Worm (Caenorhabditis elegans) whole organism, L3 larva: ENCODE results near the gene his-42.
A peak's percentile ranks its signal among the peaks of the same experiment; 100 is the strongest.

Experiments used
- R02D3.7 ChIP-seq: fragments of 150-350 bp; optimal IDR thresholded peaks from 2 replicates; lab custom pipeline; 2014; ENCODE audit warnings: missing biosample characterization, missing genetic modification characterization
- ZK546.5 ChIP-seq: sonication (generic microtip); optimal IDR thresholded peaks from 2 replicates; lab custom pipeline; 2017; ENCODE audit warnings: missing biosample characterization, missing genetic modification characterization
- aly-2 ChIP-seq: fragments of 150-350 bp; optimal IDR thresholded peaks from 2 replicates; lab custom pipeline; 2014; ENCODE audit warnings: missing biosample characterization, missing genetic modification characterization
- ama-1 ChIP-seq: fragments of 150-350 bp; optimal IDR thresholded peaks from 2 replicates; lab custom pipeline; 2018
- ceh-28 ChIP-seq: fragments of 150-350 bp; optimal IDR thresholded peaks from 2 replicates; lab custom pipeline; 2014; ENCODE audit warnings: missing biosample characterization, missing genetic modification reagents, missing genetic modification characterization
- ceh-82 ChIP-seq: fragments of 150-350 bp; optimal IDR thresholded peaks from 2 replicates; lab custom pipeline; 2014; ENCODE audit warnings: missing biosample characterization, missing genetic modification characterization
- ceh-9 ChIP-seq: sonication (generic microtip); optimal IDR thresholded peaks from 2 replicates; lab custom pipeline; 2018; ENCODE audit warnings: missing biosample characterization, missing genetic modification characterization
- daf-12 ChIP-seq: fragments of 150-350 bp; optimal IDR thresholded peaks from 2 replicates; lab custom pipeline; 2014; ENCODE audit warnings: missing biosample characterization, missing genetic modification reagents, missing genetic modification characterization
- egl-27 ChIP-seq: sonication (generic microtip); optimal IDR thresholded peaks from 4 replicates; lab custom pipeline; 2017; ENCODE audit warnings: missing biosample characterization, missing genetic modification reagents, missing genetic modification characterization
- egl-5 ChIP-seq: fragments of 150-350 bp; optimal IDR thresholded peaks from 2 replicates; lab custom pipeline; 2017; ENCODE audit warnings: missing biosample characterization, missing genetic modification reagents, missing genetic modification characterization, inconsistent platforms
- elt-1 ChIP-seq: fragments of 150-350 bp; optimal IDR thresholded peaks from 2 replicates; lab custom pipeline; 2014; ENCODE audit warnings: missing biosample characterization, missing genetic modification characterization
- elt-2 ChIP-seq: sonication (generic microtip); optimal IDR thresholded peaks from 2 replicates; lab custom pipeline; 2016; ENCODE audit warnings: missing genetic modification reagents, mild to moderate bottlenecking, missing genetic modification characterization, missing compliant biosample characterization
- elt-3 ChIP-seq, 3 experiments: fragments of 150-350 bp in 1 of 3; sonication (generic microtip) in 2 of 3; optimal IDR thresholded peaks; 2 replicates in 2 of 3; 4 replicates in 1 of 3; lab custom pipeline; 2014 to 2017; ENCODE audit warnings: missing biosample characterization in 3 of 3, missing genetic modification characterization in 3 of 3
- eor-1 ChIP-seq, 2 experiments: fragments of 150-350 bp; optimal IDR thresholded peaks; 2 replicates each; lab custom pipeline; 2014 to 2018; ENCODE audit warnings: missing biosample characterization in 2 of 2, missing genetic modification characterization in 2 of 2
- fkh-10 ChIP-seq: sonication (generic microtip); optimal IDR thresholded peaks from 2 replicates; lab custom pipeline; 2017; ENCODE audit warnings: missing biosample characterization, missing genetic modification reagents, missing genetic modification characterization
- fos-1 ChIP-seq: fragments of 150-350 bp; optimal IDR thresholded peaks from 2 replicates; lab custom pipeline; 2014; ENCODE audit warnings: missing biosample characterization, missing genetic modification characterization
- hmg-11 ChIP-seq: sonication (generic microtip); optimal IDR thresholded peaks from 2 replicates; lab custom pipeline; 2016; ENCODE audit warnings: missing genetic modification characterization, missing compliant biosample characterization
- jun-1 ChIP-seq: fragments of 150-350 bp; optimal IDR thresholded peaks from 2 replicates; lab custom pipeline; 2014; ENCODE audit warnings: missing biosample characterization, missing genetic modification reagents, missing genetic modification characterization
- lin-15B ChIP-seq: fragments of 150-350 bp; optimal IDR thresholded peaks from 2 replicates; lab custom pipeline; 2014; ENCODE audit warnings: missing biosample characterization, missing genetic modification characterization
- lin-39 ChIP-seq: fragments of 150-350 bp; optimal IDR thresholded peaks from 2 replicates; lab custom pipeline; 2018; ENCODE audit warnings: missing biosample characterization, missing genetic modification reagents, missing genetic modification characterization
- lsy-12 ChIP-seq: sonication (generic microtip); optimal IDR thresholded peaks from 2 replicates; lab custom pipeline; 2016; ENCODE audit warnings: mild to moderate bottlenecking, missing genetic modification characterization, missing compliant biosample characterization
- mdl-1 ChIP-seq: fragments of 150-350 bp; optimal IDR thresholded peaks from 2 replicates; lab custom pipeline; 2014; ENCODE audit warnings: missing biosample characterization, missing genetic modification characterization
- mml-1 ChIP-seq: fragments of 150-350 bp; sonication (generic microtip); optimal IDR thresholded peaks from 3 replicates; lab custom pipeline; 2014; ENCODE audit warnings: missing biosample characterization, missing genetic modification characterization
- nfya-1 ChIP-seq: sonication (generic microtip); optimal IDR thresholded peaks from 2 replicates; lab custom pipeline; 2017; ENCODE audit warnings: missing genetic modification characterization, mild to moderate bottlenecking, missing compliant biosample characterization, antibody characterized with exemption, moderate library complexity; ENCODE audit not compliant: insufficient read depth
- nhr-12 ChIP-seq: fragments of 150-350 bp; optimal IDR thresholded peaks from 2 replicates; lab custom pipeline; 2014; ENCODE audit warnings: missing biosample characterization, missing genetic modification characterization
- nhr-23 ChIP-seq: fragments of 150-350 bp; optimal IDR thresholded peaks from 2 replicates; lab custom pipeline; 2014; ENCODE audit warnings: missing biosample characterization, missing genetic modification reagents, missing genetic modification characterization
- nhr-237 ChIP-seq: fragments of 150-350 bp; optimal IDR thresholded peaks from 2 replicates; lab custom pipeline; 2014; ENCODE audit warnings: missing biosample characterization, missing genetic modification characterization
- nhr-25 ChIP-seq: sonication (generic microtip); optimal IDR thresholded peaks from 2 replicates; lab custom pipeline; 2017; ENCODE audit warnings: missing biosample characterization, missing genetic modification characterization
- nhr-43 ChIP-seq: sonication (generic microtip); optimal IDR thresholded peaks from 2 replicates; lab custom pipeline; 2016; ENCODE audit warnings: mild to moderate bottlenecking, missing genetic modification characterization, missing compliant biosample characterization; ENCODE audit not compliant: poor library complexity, severe bottlenecking
- nhr-67 ChIP-seq: fragments of 150-350 bp; optimal IDR thresholded peaks from 2 replicates; lab custom pipeline; 2014; ENCODE audit warnings: missing biosample characterization, missing genetic modification characterization
- nhr-76 ChIP-seq: fragments of 150-350 bp; sonication (generic microtip); optimal IDR thresholded peaks from 5 replicates; lab custom pipeline; 2014; ENCODE audit warnings: missing biosample characterization, missing genetic modification characterization
- nhr-77 ChIP-seq: fragments of 150-350 bp; optimal IDR thresholded peaks from 2 replicates; lab custom pipeline; 2014; ENCODE audit warnings: missing biosample characterization, missing genetic modification characterization
- pha-4 ChIP-seq: fragments of 150-350 bp; optimal IDR thresholded peaks from 2 replicates; lab custom pipeline; 2014; ENCODE audit warnings: missing biosample characterization, missing genetic modification reagents, missing genetic modification characterization
- pqm-1 ChIP-seq: fragments of 150-350 bp; optimal IDR thresholded peaks from 2 replicates; lab custom pipeline; 2017; ENCODE audit warnings: missing biosample characterization, missing genetic modification characterization, inconsistent platforms
- sea-2 ChIP-seq: fragments of 150-350 bp; sonication (generic microtip); optimal IDR thresholded peaks from 4 replicates; lab custom pipeline; 2014; ENCODE audit warnings: missing biosample characterization, missing genetic modification reagents, missing genetic modification characterization
- skn-1 ChIP-seq: fragments of 150-350 bp; optimal IDR thresholded peaks from 2 replicates; lab custom pipeline; 2014; ENCODE audit warnings: missing biosample characterization, missing genetic modification characterization
- snpc-4 ChIP-seq: fragments of 150-350 bp; optimal IDR thresholded peaks from 2 replicates; lab custom pipeline; 2014; ENCODE audit warnings: missing biosample characterization, missing genetic modification characterization
- tbx-2 ChIP-seq: sonication (generic microtip); optimal IDR thresholded peaks from 2 replicates; lab custom pipeline; 2016; ENCODE audit warnings: mild to moderate bottlenecking, missing genetic modification characterization, missing compliant biosample characterization
- unc-62 ChIP-seq: fragments of 150-350 bp; sonication (generic microtip); optimal IDR thresholded peaks from 4 replicates; lab custom pipeline; 2014; ENCODE audit warnings: missing biosample characterization, missing genetic modification reagents, missing genetic modification characterization
- zag-1 ChIP-seq: fragments of 150-350 bp; optimal IDR thresholded peaks from 2 replicates; lab custom pipeline; 2014; ENCODE audit warnings: missing biosample characterization, missing genetic modification characterization
- ztf-11 ChIP-seq: fragments of 150-350 bp; optimal IDR thresholded peaks from 2 replicates; lab custom pipeline; 2014; ENCODE audit warnings: missing biosample characterization, missing genetic modification characterization
- ztf-4 ChIP-seq: fragments of 150-350 bp; optimal IDR thresholded peaks from 2 replicates; lab custom pipeline; 2014; ENCODE audit warnings: missing biosample characterization, missing genetic modification characterization

The his-42 gene

DNA sequence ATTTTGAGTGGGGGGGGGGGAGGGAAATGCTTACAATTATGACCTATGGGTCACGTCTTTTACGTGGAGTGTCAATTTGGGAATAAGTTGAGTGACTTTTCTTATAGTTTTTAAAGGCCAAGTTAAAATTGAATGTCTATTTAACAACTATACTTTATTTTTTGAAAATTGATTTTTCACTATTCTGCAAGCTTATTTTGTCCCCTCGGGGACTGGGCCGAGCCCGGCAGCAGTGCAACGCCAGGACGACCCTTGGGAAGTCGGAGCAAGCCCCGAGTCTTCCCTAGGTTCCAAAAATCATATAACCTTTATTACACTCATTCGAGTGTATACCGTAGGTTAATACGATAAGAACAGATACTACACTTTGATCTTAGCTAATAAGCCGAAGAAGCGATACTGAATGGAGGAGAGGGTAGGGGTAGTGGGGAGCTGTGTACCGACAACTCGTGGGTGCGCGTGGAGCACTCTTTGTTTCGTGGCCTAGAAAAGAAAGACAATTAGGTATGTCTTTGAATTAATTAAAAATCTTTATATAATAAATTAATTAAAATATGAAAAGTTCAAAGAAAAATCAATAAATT is 7.3 kb upstream of the his-42 start, which contains the start of gene ins-37:
Gene ins-37, minus strand, starts transcription at position 384 of the 584 bp plus-strand sequence.
- peak; percentile 2 for TF ChIP-seq elt-2 (tag; lab: Kevin White, UChicago)

DNA sequence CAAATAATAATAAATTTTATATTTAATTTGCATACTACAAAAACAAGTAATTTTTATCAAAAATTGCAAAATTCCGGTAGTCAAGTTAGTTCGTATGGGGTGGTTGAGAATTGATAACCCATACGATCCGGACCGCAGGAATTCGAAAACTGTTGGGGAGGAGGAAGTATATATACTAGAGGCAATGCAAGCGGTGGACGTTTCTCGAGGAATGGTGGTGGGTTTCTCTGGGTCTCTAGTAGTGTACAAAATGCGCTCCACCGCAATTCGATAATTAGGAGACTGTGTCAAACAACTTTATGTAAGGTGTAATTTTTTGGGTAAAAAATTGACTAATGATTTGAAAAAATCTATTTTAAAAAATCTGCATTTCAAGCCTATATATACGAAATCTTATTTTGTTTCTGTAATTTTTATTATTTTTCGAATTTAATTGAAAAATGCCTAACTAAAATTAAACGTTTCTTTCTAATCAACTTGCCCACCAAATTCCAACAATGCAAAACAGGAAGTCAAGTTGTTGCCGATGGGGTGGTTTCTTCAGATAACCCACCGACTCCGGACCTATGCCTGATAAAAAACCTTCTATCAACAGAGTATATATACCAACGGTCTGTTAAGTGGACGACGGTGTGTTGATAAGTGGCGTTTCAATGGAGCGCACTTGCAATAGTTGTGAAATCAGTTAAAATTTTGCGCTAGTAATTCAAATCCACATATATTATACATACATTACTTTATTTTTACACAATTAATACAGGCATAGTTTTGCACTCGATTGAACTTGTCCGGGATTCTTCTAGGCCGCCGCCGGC is 6.1 kb upstream of the his-42 start:
- TF ChIP-seq egl-27 (tag; lab: Kevin White, UChicago), result peak; percentile 65
- peak; percentile 86 for TF ChIP-seq ceh-82 (tag; lab: Kevin White, UChicago)
- TF ChIP-seq hmg-11, result peak; percentile 96
- peak; percentile 41 for TF ChIP-seq mml-1 (tag; lab: Kevin White, UChicago)
- TF ChIP-seq egl-5 (tag; lab: Kevin White, UChicago), result peak; percentile 89
- TF ChIP-seq ceh-28 (tag; lab: Kevin White, UChicago), result peak; percentile 74
- TF ChIP-seq nhr-25, result peak; percentile 93
- TF ChIP-seq elt-1 (tag; lab: Kevin White, UChicago), result peak; percentile 53
- TF ChIP-seq eor-1 (tag; optimal IDR thresholded peaks at IDR 0.05; lab: Kevin White, UChicago), result peak in 1 of 2 experiments; percentile 68
- peak; percentile 93 for TF ChIP-seq nfya-1
- peak; percentile 96 for TF ChIP-seq pha-4 (tag; lab: Kevin White, UChicago)
- TF ChIP-seq unc-62 (GFP tag; lab: Kevin White, UChicago), result no peak
- peak; percentile 92 for TF ChIP-seq tbx-2 (tag; lab: Kevin White, UChicago)
- TF ChIP-seq pqm-1 (tag; lab: Kevin White, UChicago), result peak; percentile 46
- TF ChIP-seq ama-1 (lab: Kevin White, UChicago), result peak; percentile 32
- TF ChIP-seq elt-3 (tag; optimal IDR thresholded peaks at IDR 0.05; lab: Kevin White, UChicago), result peak in 1 of 3 experiments; percentile 25
- TF ChIP-seq snpc-4, result peak; percentile 100
- no peak for TF ChIP-seq nhr-76
- TF ChIP-seq lsy-12 (tag; lab: Kevin White, UChicago), result peak; percentile 73
- TF ChIP-seq fkh-10 (GFP tag; lab: Kevin White, UChicago), result peak; percentile 58
- no peak for TF ChIP-seq zag-1
- peak; percentile 81 for TF ChIP-seq jun-1
- TF ChIP-seq nhr-77 (tag; lab: Kevin White, UChicago), result peak; percentile 90
- no peak for TF ChIP-seq aly-2 (tag; lab: Kevin White, UChicago)
- TF ChIP-seq ceh-9, result no peak
- TF ChIP-seq fos-1 (tag; lab: Kevin White, UChicago), result peak; percentile 57
- TF ChIP-seq elt-2 (tag; lab: Kevin White, UChicago), result peak; percentile 60
- TF ChIP-seq R02D3.7 (tag; lab: Kevin White, UChicago), result peak; percentile 74
- peak; percentile 93 for TF ChIP-seq nhr-43 (tag; lab: Kevin White, UChicago)
- no peak for TF ChIP-seq nhr-12
- peak; percentile 78 for TF ChIP-seq sea-2 (GFP tag; lab: Kevin White, UChicago)
- no peak for TF ChIP-seq nhr-67
- peak; percentile 34 for TF ChIP-seq daf-12 (tag; lab: Kevin White, UChicago)
- peak; percentile 90 for TF ChIP-seq skn-1 (tag; lab: Kevin White, UChicago)
- TF ChIP-seq nhr-23, result peak; percentile 96
- peak; percentile 27 for TF ChIP-seq ztf-4 (tag; lab: Kevin White, UChicago)
- TF ChIP-seq nhr-237 (tag; lab: Kevin White, UChicago), result peak; percentile 24
- peak; percentile 88 for TF ChIP-seq lin-15B (tag; lab: Kevin White, UChicago)
- peak; percentile 98 for TF ChIP-seq lin-39 (tag; lab: Kevin White, UChicago)
- no peak for TF ChIP-seq mdl-1 (tag; lab: Kevin White, UChicago)
- TF ChIP-seq ZK546.5 (tag; lab: Kevin White, UChicago), result no peak
- TF ChIP-seq ztf-11, result no peak
